Fruit fly (Drosophila melanogaster): Measurements from ENCODE around the gene D19B.
"Not testable (repeated sequence)": the region's sequence is repeated elsewhere in the genome, so short reads cannot be mapped to it uniquely, and the experiment has no call there.

- not testable (repeated sequence) for TF ChIP-seq ttk, Sin3A, h, psq, Myc, insv (optimal IDR thresholded peaks at IDR 0.05)
Measured at dm6 chr3L:6147887-6148286, 36.8 kb downstream of the D19B start, which contains the start of gene Cpr65Ax1.
